Worm (Caenorhabditis elegans) whole organism, L1 larva: ENCODE results near the gene Y53C12A.10.

Source experiments
- C04F5.9 ChIP-seq: sonication (generic microtip); optimal IDR thresholded peaks from 2 replicates; lab custom pipeline; 2016; ENCODE audit warnings: missing genetic modification characterization, missing compliant biosample characterization
- C16A3.4 ChIP-seq: fragments of 150-350 bp; optimal IDR thresholded peaks from 2 replicates; lab custom pipeline; 2014; ENCODE audit warnings: missing biosample characterization, missing genetic modification characterization
- C34B4.2 ChIP-seq: sonication (generic microtip); optimal IDR thresholded peaks from 2 replicates; lab custom pipeline; 2017; ENCODE audit warnings: mild to moderate bottlenecking, missing genetic modification characterization, missing compliant biosample characterization
- F16B12.6 ChIP-seq: fragments of 150-350 bp; optimal IDR thresholded peaks from 2 replicates; lab custom pipeline; 2014; ENCODE audit warnings: missing biosample characterization, missing genetic modification characterization
- Y116A8C.19 ChIP-seq: sonication (generic microtip); optimal IDR thresholded peaks from 2 replicates; lab custom pipeline; 2016; ENCODE audit warnings: missing compliant biosample characterization, missing genetic modification characterization, borderline replicate concordance
- aha-1 ChIP-seq: fragments of 150-350 bp; optimal IDR thresholded peaks from 2 replicates; lab custom pipeline; 2014; ENCODE audit warnings: missing biosample characterization, missing genetic modification characterization
- ama-1 ChIP-seq: fragments of 150-350 bp; optimal IDR thresholded peaks from 2 replicates; lab custom pipeline; 2014
- ceh-63 ChIP-seq: fragments of 200-800 bp; sonication (Bioruptor generic); optimal IDR thresholded peaks from 2 replicates; lab custom pipeline; 2018; ENCODE audit warnings: mild to moderate bottlenecking, missing genetic modification characterization, missing compliant biosample characterization
- ceh-82 ChIP-seq, 3 experiments: fragments of 150-350 bp in 1 of 3; sonication (generic microtip) in 2 of 3; optimal IDR thresholded peaks; 2 replicates each; lab custom pipeline; 2014 to 2017; ENCODE audit warnings: missing biosample characterization in 3 of 3, missing genetic modification characterization in 3 of 3
- ceh-90 ChIP-seq: sonication (generic microtip); optimal IDR thresholded peaks from 2 replicates; lab custom pipeline; 2016; ENCODE audit warnings: missing genetic modification characterization, missing compliant biosample characterization
- ces-1 ChIP-seq: fragments of 150-350 bp; optimal IDR thresholded peaks from 2 replicates; lab custom pipeline; 2014; ENCODE audit warnings: missing biosample characterization, missing genetic modification reagents, missing genetic modification characterization
- dsc-1 ChIP-seq: sonication (generic microtip); optimal IDR thresholded peaks from 2 replicates; lab custom pipeline; 2016; ENCODE audit warnings: mild to moderate bottlenecking, missing genetic modification characterization, missing compliant biosample characterization
- egl-27 ChIP-seq, 2 experiments: fragments of 150-350 bp in 1 of 2; sonication (generic microtip); optimal IDR thresholded peaks; 3 replicates each; lab custom pipeline; 2017 to 2018; ENCODE audit warnings: missing biosample characterization in 2 of 2, missing genetic modification characterization in 2 of 2, missing genetic modification reagents in 2 of 2
- elt-2 ChIP-seq: sonication (generic microtip); optimal IDR thresholded peaks from 2 replicates; lab custom pipeline; 2016; ENCODE audit warnings: missing genetic modification characterization, mild to moderate bottlenecking, inconsistent platforms, missing compliant biosample characterization, missing genetic modification reagents
- elt-3 ChIP-seq, 6 experiments: fragments of 150-350 bp in 1 of 6; sonication (generic microtip); optimal IDR thresholded peaks; 2 replicates each; lab custom pipeline; 2017 to 2018; ENCODE audit warnings: missing biosample characterization in 6 of 6, missing genetic modification characterization in 6 of 6, inconsistent platforms in 1 of 6
- ets-5 ChIP-seq: fragments of 200-800 bp; sonication (Bioruptor generic); IDR thresholded peaks from 2 replicates; pipeline ENCODE4 v1.3.6; 2022; ENCODE audit warnings: missing genetic modification characterization, missing compliant biosample characterization
- fkh-4 ChIP-seq: sonication (generic microtip); optimal IDR thresholded peaks from 2 replicates; lab custom pipeline; 2016; ENCODE audit warnings: missing compliant biosample characterization, missing genetic modification characterization, borderline replicate concordance
- fkh-8 ChIP-seq: sonication (generic microtip); optimal IDR thresholded peaks from 2 replicates; lab custom pipeline; 2016; ENCODE audit warnings: mild to moderate bottlenecking, missing genetic modification characterization, missing compliant biosample characterization
- fos-1 ChIP-seq: fragments of 150-350 bp; optimal IDR thresholded peaks from 2 replicates; lab custom pipeline; 2014; ENCODE audit warnings: missing biosample characterization, missing genetic modification characterization
- hlh-17 ChIP-seq: fragments of 200-800 bp; sonication (Bioruptor generic); optimal IDR thresholded peaks from 2 replicates; lab custom pipeline; 2018; ENCODE audit warnings: missing genetic modification characterization, mild to moderate bottlenecking, missing compliant biosample characterization, moderate library complexity, borderline replicate concordance
- hlh-4 ChIP-seq: sonication (generic microtip); optimal IDR thresholded peaks from 2 replicates; lab custom pipeline; 2016; ENCODE audit warnings: mild to moderate bottlenecking, missing genetic modification characterization, missing compliant biosample characterization
- irx-1 ChIP-seq: sonication (generic microtip); optimal IDR thresholded peaks from 2 replicates; lab custom pipeline; 2016; ENCODE audit warnings: missing genetic modification characterization, missing compliant biosample characterization
- lin-13 ChIP-seq: fragments of 150-350 bp; optimal IDR thresholded peaks from 2 replicates; lab custom pipeline; 2014; ENCODE audit warnings: missing biosample characterization, missing genetic modification reagents, missing genetic modification characterization
- lin-39 ChIP-seq: fragments of 150-350 bp; optimal IDR thresholded peaks from 2 replicates; lab custom pipeline; 2014; ENCODE audit warnings: missing biosample characterization, missing genetic modification reagents, missing genetic modification characterization
- lsy-2 ChIP-seq, 2 experiments: fragments of 150-350 bp; optimal IDR thresholded peaks; 2 replicates each; lab custom pipeline; 2014; ENCODE audit warnings: missing biosample characterization in 2 of 2, missing genetic modification characterization in 2 of 2
- mdl-1 ChIP-seq, 2 experiments: fragments of 150-350 bp; optimal IDR thresholded peaks; 2 replicates each; lab custom pipeline; 2014 to 2017; ENCODE audit warnings: missing biosample characterization in 2 of 2, missing genetic modification characterization in 2 of 2, inconsistent platforms in 1 of 2
- mef-2 ChIP-seq: fragments of 150-350 bp; optimal IDR thresholded peaks from 2 replicates; lab custom pipeline; 2014; ENCODE audit warnings: missing biosample characterization, missing genetic modification characterization
- mep-1 ChIP-seq: fragments of 150-350 bp; optimal IDR thresholded peaks from 2 replicates; lab custom pipeline; 2014; ENCODE audit warnings: missing biosample characterization, missing genetic modification characterization
- nhr-19 ChIP-seq: fragments of 200-800 bp; sonication (Bioruptor generic); conservative IDR thresholded peaks from 2 replicates; pipeline ENCODE4 v1.3.6; 2022; ENCODE audit warnings: missing genetic modification characterization, missing compliant biosample characterization
- nhr-20 ChIP-seq: sonication (generic microtip); optimal IDR thresholded peaks from 2 replicates; lab custom pipeline; 2016; ENCODE audit warnings: mild to moderate bottlenecking, missing genetic modification characterization, missing compliant biosample characterization
- nhr-237 ChIP-seq: fragments of 150-350 bp; optimal IDR thresholded peaks from 2 replicates; lab custom pipeline; 2014; ENCODE audit warnings: missing biosample characterization, missing genetic modification characterization
- nhr-47 ChIP-seq: sonication (generic microtip); optimal IDR thresholded peaks from 2 replicates; lab custom pipeline; 2016; ENCODE audit warnings: mild to moderate bottlenecking, missing genetic modification characterization, moderate library complexity, missing compliant biosample characterization
- nhr-71 ChIP-seq: sonication (generic microtip); optimal IDR thresholded peaks from 2 replicates; lab custom pipeline; 2016; ENCODE audit warnings: mild to moderate bottlenecking, missing genetic modification characterization, moderate library complexity, missing compliant biosample characterization
- nhr-76 ChIP-seq: sonication (generic microtip); optimal IDR thresholded peaks from 2 replicates; lab custom pipeline; 2017; ENCODE audit warnings: missing biosample characterization, missing genetic modification characterization
- nhr-90 ChIP-seq: sonication (generic microtip); optimal IDR thresholded peaks from 2 replicates; lab custom pipeline; 2016; ENCODE audit warnings: mild to moderate bottlenecking, missing genetic modification characterization, missing compliant biosample characterization; ENCODE audit not compliant: poor library complexity
- pag-3 ChIP-seq: sonication (generic microtip); optimal IDR thresholded peaks from 2 replicates; lab custom pipeline; 2017; ENCODE audit warnings: missing genetic modification characterization, mild to moderate bottlenecking, missing compliant biosample characterization, antibody characterized with exemption, borderline replicate concordance; ENCODE audit not compliant: insufficient read depth
- pax-3 ChIP-seq: fragments of 200-800 bp; sonication (Bioruptor generic); optimal IDR thresholded peaks from 2 replicates; lab custom pipeline; 2018; ENCODE audit warnings: mild to moderate bottlenecking, missing genetic modification characterization, moderate library complexity, missing compliant biosample characterization
- skn-1 ChIP-seq: fragments of 150-350 bp; optimal IDR thresholded peaks from 2 replicates; lab custom pipeline; 2014; ENCODE audit warnings: missing biosample characterization, missing genetic modification characterization
- snpc-4 ChIP-seq: fragments of 150-350 bp; optimal IDR thresholded peaks from 2 replicates; lab custom pipeline; 2014; ENCODE audit warnings: missing biosample characterization, missing genetic modification characterization
- sox-4 ChIP-seq: sonication (generic microtip); optimal IDR thresholded peaks from 2 replicates; lab custom pipeline; 2016; ENCODE audit warnings: missing genetic modification characterization, missing compliant biosample characterization
- sptf-1 ChIP-seq: fragments of 150-350 bp; optimal IDR thresholded peaks from 2 replicates; lab custom pipeline; 2014; ENCODE audit warnings: missing biosample characterization, missing genetic modification characterization
- sup-37 ChIP-seq: fragments of 200-800 bp; sonication (Bioruptor generic); optimal IDR thresholded peaks from 2 replicates; lab custom pipeline; 2018; ENCODE audit warnings: mild to moderate bottlenecking, missing genetic modification characterization, missing compliant biosample characterization
- swsn-7 ChIP-seq: sonication (generic microtip); optimal IDR thresholded peaks from 2 replicates; lab custom pipeline; 2016; ENCODE audit warnings: missing genetic modification characterization, missing compliant biosample characterization
- tbx-2 ChIP-seq: sonication (generic microtip); optimal IDR thresholded peaks from 2 replicates; lab custom pipeline; 2016; ENCODE audit warnings: missing genetic modification characterization, missing compliant biosample characterization
- unc-130 ChIP-seq: fragments of 150-350 bp; optimal IDR thresholded peaks from 2 replicates; lab custom pipeline; 2017; ENCODE audit warnings: missing biosample characterization, missing genetic modification characterization, inconsistent platforms
- unc-30 ChIP-seq: sonication (generic microtip); optimal IDR thresholded peaks from 2 replicates; lab custom pipeline; 2017; ENCODE audit warnings: missing biosample characterization, missing genetic modification characterization
- unc-62 ChIP-seq: fragments of 150-350 bp; optimal IDR thresholded peaks from 2 replicates; lab custom pipeline; 2014; ENCODE audit warnings: missing biosample characterization, missing genetic modification reagents, missing genetic modification characterization
- unc-86 ChIP-seq: sonication (generic microtip); optimal IDR thresholded peaks from 2 replicates; lab custom pipeline; 2016; ENCODE audit warnings: missing genetic modification characterization, missing compliant biosample characterization
- unc-98 ChIP-seq: fragments of 200-800 bp; sonication (Bioruptor generic); IDR thresholded peaks from 2 replicates; pipeline ENCODE4 v1.3.6; 2022; ENCODE audit warnings: missing genetic modification characterization, missing compliant biosample characterization
- vab-15 ChIP-seq: sonication (generic microtip); optimal IDR thresholded peaks from 2 replicates; lab custom pipeline; 2017; ENCODE audit warnings: missing genotype, mild to moderate bottlenecking, missing genetic modification characterization, missing compliant biosample characterization
- xbp-1 ChIP-seq: sonication (generic microtip); optimal IDR thresholded peaks from 2 replicates; lab custom pipeline; 2016; ENCODE audit warnings: missing genetic modification characterization, missing compliant biosample characterization
- zip-4 ChIP-seq: fragments of 200-800 bp; sonication (Bioruptor generic); optimal IDR thresholded peaks from 2 replicates; lab custom pipeline; 2018; ENCODE audit warnings: mild to moderate bottlenecking, missing genetic modification characterization, moderate library complexity, missing compliant biosample characterization
- ztf-11 ChIP-seq, 2 experiments: sonication (generic microtip); optimal IDR thresholded peaks; 2 replicates each; lab custom pipeline; 2016 to 2017; ENCODE audit warnings: missing genetic modification characterization in 2 of 2, missing biosample characterization in 1 of 2, missing compliant biosample characterization in 1 of 2

The Y53C12A.10 gene

DNA sequence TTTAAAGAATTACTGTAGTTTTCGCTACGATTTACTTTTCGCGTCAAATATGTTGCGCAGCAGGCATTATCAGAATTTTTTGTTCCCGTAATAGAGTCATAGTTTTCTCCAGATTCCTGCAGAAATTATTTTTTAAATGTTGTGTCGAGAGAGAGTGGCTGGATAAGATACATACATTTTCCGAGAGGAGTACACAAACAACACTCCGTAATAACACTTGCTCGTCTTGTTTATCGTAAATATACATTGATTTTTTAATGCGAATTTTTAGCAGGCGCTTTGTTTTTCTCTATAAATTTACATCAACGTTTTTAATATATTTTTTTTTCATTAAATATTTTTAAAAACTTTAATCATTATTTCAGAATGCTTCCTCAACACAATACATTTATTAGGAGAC, 35.7 kb downstream of the Y53C12A.10 start, which contains the start of gene taf-8:
taf-8 (plus strand) TSS at position 360 of the 400 bp plus-strand sequence.
- TF ChIP-seq C04F5.9 (tag; lab: Kevin White, UChicago) (no peak), nhr-76 (tag; lab: Kevin White, UChicago) (no peak), nhr-71 (peak; percentile 76), ets-5 (GFP tag; lab: Robert Waterston, UW) (no peak), nhr-237 (tag; lab: Kevin White, UChicago) (no peak), swsn-7 (tag; lab: Kevin White, UChicago) (peak; percentile 71), ceh-82 (tag; optimal IDR thresholded peaks at IDR 0.05; lab: Kevin White, UChicago) (peak; percentile 9 to 69 (median 62)), nhr-19 (peak; percentile 74), aha-1 (tag; lab: Kevin White, UChicago) (no peak), mep-1 (no peak), mdl-1 (tag; optimal IDR thresholded peaks at IDR 0.05; lab: Kevin White, UChicago) (no peak), unc-30 (tag; lab: Kevin White, UChicago) (no peak), tbx-2 (tag; lab: Kevin White, UChicago) (peak; percentile 71), ztf-11 (tag; optimal IDR thresholded peaks at IDR 0.05; lab: Kevin White, UChicago) (peak in 1 of 2 experiments; percentile 34), sox-4 (tag; lab: Kevin White, UChicago) (no peak), sptf-1 (no peak), F16B12.6 (tag; lab: Kevin White, UChicago) (peak; percentile 31), hlh-4 (tag; lab: Kevin White, UChicago) (no peak), C34B4.2 (tag; lab: Kevin White, UChicago) (no peak), ceh-90 (peak; percentile 16), unc-130 (peak; percentile 23), hlh-17 (no peak), unc-98 (GFP tag; lab: Robert Waterston, UW) (no peak), lin-13 (GFP tag; lab: Kevin White, UChicago) (peak; percentile 25), Y116A8C.19 (no peak), skn-1 (tag; lab: Kevin White, UChicago) (peak; percentile 13), egl-27 (tag; optimal IDR thresholded peaks at IDR 0.05; lab: Kevin White, UChicago) (no peak), nhr-90 (tag; lab: Kevin White, UChicago) (peak; percentile 50), unc-86 (tag; lab: Kevin White, UChicago) (peak; percentile 20), ama-1 (lab: Kevin White, UChicago) (no peak), elt-2 (tag; lab: Kevin White, UChicago) (no peak), nhr-47 (tag; lab: Kevin White, UChicago) (peak; percentile 79), C16A3.4 (tag; lab: Kevin White, UChicago) (peak; percentile 69), sup-37 (GFP tag; lab: Kevin White, UChicago) (no peak), pag-3 (no peak), vab-15 (tag; lab: Kevin White, UChicago) (no peak), elt-3 (tag; optimal IDR thresholded peaks at IDR 0.05; lab: Kevin White, UChicago) (peak in 1 of 6 experiments; percentile 6), unc-62 (no peak), mef-2 (tag; lab: Kevin White, UChicago) (no peak), xbp-1 (peak; percentile 66), nhr-20 (tag; lab: Kevin White, UChicago) (peak; percentile 79), dsc-1 (peak; percentile 52), fkh-4 (tag; lab: Kevin White, UChicago) (no peak), snpc-4 (peak; percentile 33), fkh-8 (tag; lab: Kevin White, UChicago) (peak; percentile 54), ceh-63 (GFP tag; lab: Kevin White, UChicago) (no peak), pax-3 (no peak), irx-1 (tag; lab: Kevin White, UChicago) (peak; percentile 32), lin-39 (tag; lab: Kevin White, UChicago) (peak; percentile 57), ces-1 (GFP tag; lab: Kevin White, UChicago) (no peak), fos-1 (tag; lab: Kevin White, UChicago) (peak; percentile 37), lsy-2 (tag; optimal IDR thresholded peaks at IDR 0.05; lab: Kevin White, UChicago) (peak; percentile 82 to 83), zip-4 (GFP tag; lab: Kevin White, UChicago) (no peak)
